Fruit fly (Drosophila melanogaster) ovary, adult (tissue): Measurements from ENCODE around the gene meep.

ENCODE experiments used
- CG17801 ChIP-seq: fragments of 200-800 bp; optimal IDR thresholded peaks from 2 replicates; lab custom pipeline; 2019; ENCODE audit warnings: missing biosample characterization, mild to moderate bottlenecking, missing genetic modification characterization, moderate library complexity; ENCODE audit not compliant: partially characterized antibody

The meep gene

DNA sequence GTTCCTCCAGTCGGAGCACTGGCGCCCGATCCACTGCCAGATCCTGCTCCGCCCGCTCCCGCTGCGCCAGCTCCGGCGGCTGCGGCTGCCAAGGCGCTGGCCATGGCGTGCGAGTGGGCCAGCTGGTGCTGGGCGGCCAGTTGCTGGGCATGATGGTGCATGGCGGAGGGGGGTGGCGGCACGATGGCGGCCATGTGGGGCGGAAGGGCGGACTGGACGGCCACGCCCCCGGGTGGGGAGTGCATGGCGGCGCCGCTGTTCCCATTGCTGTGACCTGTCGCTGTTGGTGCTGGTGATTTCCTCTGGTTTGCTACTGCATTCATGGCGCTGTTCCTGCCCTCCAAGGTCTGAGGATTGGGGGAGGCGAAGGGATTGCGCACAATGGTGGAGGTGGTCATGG is 30.0 kb downstream of the meep start:
- TF ChIP-seq CG17801, result no peak

DNA sequence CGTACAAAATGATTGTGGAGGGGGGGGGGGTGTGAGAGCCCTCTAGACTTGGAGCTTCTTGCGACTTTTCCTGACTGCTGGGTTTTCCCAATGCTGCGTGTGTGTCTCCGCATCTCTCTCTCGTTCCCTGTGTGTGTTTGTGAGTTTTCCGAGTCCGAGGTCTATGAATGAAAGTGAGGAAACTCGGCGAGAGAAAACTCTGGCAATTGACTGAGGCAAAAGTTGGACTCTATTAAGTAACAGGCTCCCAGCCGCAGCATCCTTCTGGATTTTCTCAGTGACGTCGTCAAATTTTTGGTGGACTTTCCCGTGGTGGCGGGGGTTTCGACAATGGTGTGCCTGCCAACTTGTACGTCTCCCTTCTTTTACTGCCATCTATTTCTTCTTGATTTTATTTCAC is 32.2 kb downstream of the meep start:
- TF ChIP-seq CG17801, result no peak

DNA sequence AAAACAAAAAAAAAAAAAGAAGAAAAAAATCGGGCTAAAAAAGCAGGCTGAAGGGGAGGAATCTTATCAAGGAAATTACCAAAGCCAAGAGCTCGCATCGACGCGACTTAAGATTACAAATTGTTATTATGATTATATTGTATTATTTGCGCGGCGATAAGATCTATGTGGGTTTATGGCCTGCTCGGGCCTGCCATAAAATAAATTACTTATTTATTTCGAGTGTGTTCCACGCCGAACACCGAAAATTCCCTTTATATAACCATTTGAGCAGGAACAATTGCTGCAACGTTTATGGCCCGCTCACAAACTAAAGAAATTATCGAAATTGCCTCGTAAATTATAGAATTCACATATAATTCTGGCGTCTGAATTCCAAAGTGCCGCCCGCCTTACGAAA is 33.2 kb downstream of the meep start:
- TF ChIP-seq CG17801, result no peak

DNA sequence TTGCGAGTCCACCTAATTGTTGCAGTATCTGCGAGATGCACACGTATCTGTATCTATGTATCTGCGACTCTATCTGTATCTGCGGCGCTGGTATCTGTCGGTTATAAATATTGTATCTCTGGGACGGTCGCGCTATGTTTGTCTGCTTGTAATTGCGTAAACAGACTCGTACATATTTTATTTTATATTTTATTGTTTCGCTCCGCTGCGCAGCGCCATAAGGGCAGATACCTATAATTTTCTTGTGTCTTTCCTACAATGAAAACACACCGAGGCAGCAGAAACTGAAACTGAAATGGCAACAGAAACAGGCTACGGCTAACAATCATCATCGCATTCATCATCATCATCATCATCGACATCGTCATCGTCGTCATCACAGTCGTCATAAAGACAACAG is 34.4 kb downstream of the meep start:
- TF ChIP-seq CG17801, result no peak

DNA sequence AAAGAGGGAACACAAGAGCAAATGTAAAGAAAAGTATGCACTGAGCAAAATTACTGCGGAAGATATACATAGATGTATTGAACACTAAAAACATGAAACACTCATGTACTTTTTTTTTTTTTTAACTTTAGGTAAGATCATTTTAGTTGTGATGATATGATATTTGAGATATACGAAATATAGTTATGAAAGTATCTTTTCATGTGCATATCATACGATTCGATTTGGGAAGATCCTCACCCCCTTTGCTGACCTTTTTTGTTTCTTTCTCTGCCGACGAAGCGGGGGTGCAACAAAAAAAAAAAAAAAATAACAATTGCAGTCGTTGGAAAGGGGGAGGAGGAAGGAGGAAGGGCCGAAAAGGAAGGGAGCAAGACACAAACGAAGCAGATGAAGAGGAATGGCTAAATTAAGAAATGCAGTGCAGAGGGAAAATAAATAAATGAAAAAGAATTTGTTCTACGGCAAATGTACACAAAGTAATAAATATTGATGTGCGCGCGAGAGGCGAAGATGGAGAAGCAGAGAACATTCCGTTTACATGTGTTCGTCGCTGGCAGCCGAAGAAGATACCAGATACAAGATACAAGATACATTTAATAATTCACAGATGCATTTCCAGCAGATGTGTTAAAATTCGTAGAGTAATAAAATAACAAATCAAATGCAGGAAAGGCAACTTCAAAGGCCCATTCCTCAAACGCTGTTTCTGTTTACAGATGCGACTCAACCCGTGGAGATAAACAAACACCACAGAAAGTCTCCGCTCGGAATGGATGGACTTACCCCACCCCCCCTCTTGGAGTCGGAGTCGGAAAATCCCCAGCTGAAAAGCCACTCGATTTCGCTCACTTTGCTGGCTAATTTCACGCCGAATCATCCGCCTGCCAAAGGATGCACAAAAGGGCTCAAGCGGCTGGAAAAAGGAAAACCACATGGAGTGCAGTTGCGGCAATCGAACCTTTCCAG is 35.6 kb downstream of the meep start:
- no peak for TF ChIP-seq CG17801

DNA sequence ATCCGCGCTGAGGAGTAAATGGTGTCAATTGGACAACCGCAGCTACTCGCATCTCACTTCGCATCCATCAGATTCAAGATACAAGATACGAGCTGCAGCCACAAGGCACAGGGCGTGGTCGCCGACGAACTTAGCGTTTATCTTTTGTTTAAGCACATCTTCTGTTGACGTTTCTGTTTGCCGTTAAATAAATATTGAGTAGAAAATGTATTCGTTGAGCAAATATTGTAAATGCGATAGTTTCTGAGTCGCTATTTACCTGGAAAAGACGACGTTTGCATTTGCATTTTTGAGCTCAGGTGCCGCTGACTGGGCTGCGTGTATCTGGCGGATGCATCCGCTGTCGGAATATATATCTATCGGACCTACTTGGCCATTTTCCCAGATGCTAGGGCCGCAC is 36.6 kb downstream of the meep start:
- TF ChIP-seq CG17801, result no peak

DNA sequence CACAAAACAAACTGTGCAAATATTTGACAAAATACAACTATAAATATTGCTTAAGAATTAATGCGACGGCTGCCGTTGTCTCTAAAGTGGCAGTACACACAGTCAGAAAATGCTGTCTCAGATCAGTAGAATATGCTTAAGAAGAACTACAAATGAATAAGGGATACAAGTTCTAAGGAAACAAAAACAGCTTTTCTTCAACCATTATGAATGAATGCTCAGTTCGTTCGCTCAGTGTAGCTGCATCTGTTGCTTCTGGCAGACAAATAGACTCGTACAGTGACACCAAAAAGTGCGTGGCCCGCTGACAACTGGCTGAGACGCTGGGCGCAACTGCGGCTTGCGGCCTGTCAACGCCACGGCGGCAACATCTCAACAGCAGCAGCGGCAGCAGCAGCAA is 37.0 kb downstream of the meep start:
- TF ChIP-seq CG17801, result no peak

DNA sequence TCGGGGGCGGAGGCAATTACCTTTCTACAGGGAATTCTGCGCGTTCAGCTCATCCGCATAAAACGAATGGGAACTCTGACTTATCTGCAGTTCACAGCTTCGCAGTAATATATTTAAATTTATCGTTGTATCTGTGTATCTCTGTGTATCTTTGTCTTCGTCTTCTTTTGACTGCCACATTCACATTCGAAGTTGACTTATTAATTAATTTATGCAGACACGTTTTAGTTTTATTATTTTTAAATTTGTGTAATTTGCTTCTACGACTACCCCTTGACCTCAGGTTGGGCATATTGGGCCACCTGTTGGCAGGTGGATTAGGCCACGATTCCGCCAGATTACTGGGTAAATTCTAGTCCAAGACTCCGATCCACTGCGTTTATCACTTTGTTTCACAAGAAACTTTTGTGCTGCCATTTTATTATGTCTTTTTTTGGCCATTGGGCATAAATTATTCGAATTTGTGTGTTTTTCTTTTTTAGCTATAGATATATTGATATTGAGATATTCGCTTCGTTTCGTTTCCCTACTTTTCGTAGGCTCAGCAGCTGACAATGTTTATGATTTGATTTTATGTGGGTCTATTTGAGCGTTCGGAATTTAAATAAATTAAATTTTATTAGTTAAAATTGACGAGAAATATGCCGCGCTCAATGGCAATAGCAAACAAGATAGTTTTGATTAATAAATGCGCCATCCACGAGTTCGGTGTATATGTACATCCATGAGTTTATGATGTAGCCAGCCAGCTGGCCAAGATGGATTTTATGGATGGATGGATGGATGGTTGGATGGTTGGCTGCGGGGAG is 50.1 kb downstream of the meep start:
- no peak for TF ChIP-seq CG17801
